Fruit fly (Drosophila melanogaster): ENCODE measurements around the gene CG46426.

- TF ChIP-seq Myc (optimal IDR thresholded peaks at IDR 0.05) (no peak), ttk (optimal IDR thresholded peaks at IDR 0.05) (no peak), Sin3A (optimal IDR thresholded peaks at IDR 0.05) (no peak), insv (optimal IDR thresholded peaks at IDR 0.05) (no peak), h (optimal IDR thresholded peaks at IDR 0.05) (no peak), psq (optimal IDR thresholded peaks at IDR 0.05) (no peak)
Observed at dm6 chr2L:11813665-11814087, 29.0 kb upstream of the CG46426 start, which contains the start of gene CycY.

Data from Kc167 (cell line).